Worm (Caenorhabditis elegans) whole organism, L4/young adult: ENCODE data around the gene otpl-1.

Experiments
- W03F9.2 ChIP-seq: fragments of 150-350 bp; optimal IDR thresholded peaks from 2 replicates; lab custom pipeline; 2014; ENCODE audit warnings: missing biosample characterization, missing genetic modification characterization
- dao-5 ChIP-seq: sonication (generic microtip); optimal IDR thresholded peaks from 2 replicates; lab custom pipeline; 2016; ENCODE audit warnings: missing genotype, missing genetic modification characterization, moderate library complexity, missing compliant biosample characterization

DNA sequence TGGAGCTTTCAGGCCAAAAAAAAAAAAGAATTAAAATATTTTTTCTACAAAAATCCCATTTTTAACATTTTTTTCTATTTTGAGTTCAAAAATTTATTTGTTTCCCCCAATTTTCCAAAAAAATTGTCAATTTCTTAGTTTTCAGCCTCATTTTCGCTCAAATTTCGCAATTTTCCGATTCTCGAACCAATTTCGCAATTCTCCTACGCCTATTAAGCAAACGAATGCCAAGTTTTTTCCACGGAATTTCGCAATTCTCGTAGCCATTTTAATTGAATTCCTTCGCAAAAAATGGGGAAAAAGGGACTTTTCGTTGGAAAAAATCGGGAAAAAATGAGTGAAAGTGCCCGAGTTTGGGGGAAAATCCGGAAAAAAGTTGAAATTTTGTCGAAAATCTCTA, 48.4 kb upstream of the otpl-1 start:
- TF ChIP-seq dao-5 (tag; lab: Kevin White, UChicago) (no peak), W03F9.2 (tag; lab: Kevin White, UChicago) (no peak)
